Fruit fly (Drosophila melanogaster) S2 (cell line): ENCODE measurements around the gene Pnn.

Experiments used
- CG8478 ChIP-seq: fragments of >200 bp; optimal IDR thresholded peaks from 2 replicates; lab custom pipeline; 2018
- CTCF ChIP-seq, 2 experiments: fragments of >200 bp; optimal IDR thresholded peaks; 2 replicates each; lab custom pipeline; 2018

Gene Pnn

DNA sequence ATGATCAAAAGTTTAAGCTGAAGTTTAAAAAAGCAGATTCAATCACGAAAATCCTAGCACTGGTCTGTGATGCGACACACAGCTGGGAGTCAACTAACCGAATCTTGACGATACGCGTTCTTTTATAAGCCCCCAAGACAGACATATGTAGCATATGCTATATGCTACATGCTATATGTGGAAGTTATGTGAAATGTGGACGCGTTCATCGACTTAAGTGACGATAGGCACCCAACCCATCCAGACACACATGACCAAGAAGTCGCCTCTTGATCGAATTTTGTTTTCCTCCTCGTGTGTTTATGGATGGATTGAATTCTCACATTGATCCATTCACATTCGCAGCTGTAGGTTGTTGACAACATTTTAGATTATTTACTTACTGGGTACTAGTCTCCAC, 7.5 kb upstream of the Pnn start, which contains the start of gene alphaTub85E:
Gene alphaTub85E (minus strand): TSS at position 101 of the 400 bp plus-strand sequence.
- TF ChIP-seq CTCF (optimal IDR thresholded peaks at IDR 0.05; lab: Kevin White, UChicago) (no peak), CG8478 (lab: Kevin White, UChicago) (no peak)

DNA sequence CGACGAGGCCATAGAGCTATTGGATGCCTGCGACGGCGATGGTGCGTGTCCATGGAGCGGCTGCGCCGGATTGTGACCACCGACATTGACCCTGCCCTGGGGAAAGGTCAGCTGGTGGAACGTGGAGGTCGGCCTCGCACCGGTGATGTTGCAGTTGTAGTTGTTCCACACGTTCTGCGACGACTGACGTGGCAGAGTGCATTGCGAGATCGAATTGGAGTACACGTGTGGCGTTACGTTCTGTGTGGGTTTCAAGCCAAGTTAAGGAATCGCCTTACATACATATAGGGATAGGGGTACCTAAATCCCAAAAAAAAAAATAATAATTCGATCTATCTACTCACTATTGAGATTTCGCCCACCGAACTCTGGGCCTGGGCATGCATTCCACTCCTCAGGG, 5.5 kb upstream of the Pnn start:
- TF ChIP-seq CTCF (optimal IDR thresholded peaks at IDR 0.05; lab: Kevin White, UChicago) (no peak), CG8478 (lab: Kevin White, UChicago) (no peak)

DNA sequence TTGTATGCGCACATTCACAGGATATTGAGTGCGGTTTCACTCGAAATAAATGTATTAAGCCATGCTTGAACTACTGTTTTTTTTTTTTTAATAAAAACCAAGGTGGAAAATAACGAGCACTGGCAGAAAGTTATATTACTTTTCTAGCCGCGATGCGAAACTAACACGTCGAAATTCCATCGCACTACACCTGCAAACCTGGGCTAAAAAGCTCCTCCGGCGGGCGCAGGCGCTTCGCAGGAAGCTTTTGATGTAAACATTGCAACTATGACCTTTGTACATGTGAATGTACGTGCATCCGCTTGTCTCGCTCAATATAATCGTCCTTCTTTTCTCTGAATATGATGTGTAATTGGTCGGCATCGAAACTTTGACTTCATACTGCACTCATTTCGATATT, 906 bp upstream of the Pnn start, which contains the start of gene side-VII:
Gene side-VII (minus strand): TSS at position 187 of the 400 bp plus-strand sequence.
- TF ChIP-seq CG8478 (lab: Kevin White, UChicago) (no peak), CTCF (optimal IDR thresholded peaks at IDR 0.05; lab: Kevin White, UChicago) (no peak)

DNA sequence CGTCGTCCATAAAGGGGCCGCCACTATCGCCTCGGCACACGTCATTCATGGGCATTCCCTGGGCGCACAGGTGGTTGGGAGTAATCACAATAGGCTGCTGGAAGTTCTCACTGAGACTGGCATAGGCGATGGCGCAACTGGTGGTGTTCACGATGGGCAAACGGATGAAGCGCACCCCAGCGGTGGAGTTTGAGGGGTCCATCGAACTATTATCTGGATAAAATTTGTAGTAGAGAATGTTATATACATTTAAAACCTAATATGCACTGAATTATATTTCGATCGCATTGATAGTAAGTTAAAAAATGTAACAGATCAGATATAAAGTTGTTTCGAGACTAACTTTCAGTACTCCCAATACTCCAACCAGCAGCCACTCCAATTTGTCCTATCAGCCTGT, 2.5 kb downstream of the Pnn start, which contains the start of gene CG31415:
Gene CG31415 (plus strand): TSS at position 301 of the 400 bp plus-strand sequence.
- TF ChIP-seq CTCF (optimal IDR thresholded peaks at IDR 0.05; lab: Kevin White, UChicago) (no peak), CG8478 (lab: Kevin White, UChicago) (no peak)

DNA sequence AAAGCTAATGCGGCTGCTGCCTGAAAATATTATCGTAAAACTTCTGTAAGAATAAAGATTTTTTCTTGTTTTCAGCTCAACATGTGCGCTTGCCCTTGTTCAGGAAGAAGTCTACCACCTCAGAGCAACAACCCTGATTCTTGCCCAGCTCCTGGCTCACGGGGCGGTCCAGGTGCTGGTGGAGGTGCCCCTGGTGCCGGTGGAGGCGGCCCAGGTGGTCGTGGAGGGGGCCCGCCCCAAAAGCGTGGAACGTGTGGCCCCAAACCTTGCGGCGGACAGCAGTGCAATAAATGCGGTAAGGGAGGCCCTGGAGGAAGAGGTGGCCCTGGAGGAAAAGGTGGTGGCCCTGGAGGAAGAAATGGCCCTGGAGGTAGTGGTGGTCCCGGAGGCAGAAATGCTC, 3.3 kb downstream of the Pnn start:
- no peak for TF ChIP-seq CTCF (optimal IDR thresholded peaks at IDR 0.05; lab: Kevin White, UChicago)
- TF ChIP-seq CG8478 (lab: Kevin White, UChicago) = no peak

DNA sequence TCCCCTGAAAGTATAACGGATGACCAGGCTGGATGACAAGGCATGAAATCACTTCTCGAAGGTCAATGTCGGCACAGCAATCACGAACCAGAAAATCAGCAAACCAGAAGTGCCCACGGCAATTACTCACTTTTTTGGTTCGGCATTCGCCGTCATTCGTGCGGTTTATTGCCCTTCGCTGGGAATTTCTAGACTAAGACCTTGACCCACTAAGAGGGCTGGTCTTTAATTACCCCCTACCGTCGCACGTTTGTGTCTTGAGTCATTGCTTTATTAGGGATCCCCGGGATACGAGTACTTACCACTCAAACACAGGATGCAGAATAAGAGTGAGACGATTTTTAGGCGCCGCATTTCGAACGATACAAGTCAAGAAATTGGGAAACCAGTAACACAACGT, 4.7 kb downstream of the Pnn start:
- no peak for TF ChIP-seq CTCF (optimal IDR thresholded peaks at IDR 0.05; lab: Kevin White, UChicago)

DNA sequence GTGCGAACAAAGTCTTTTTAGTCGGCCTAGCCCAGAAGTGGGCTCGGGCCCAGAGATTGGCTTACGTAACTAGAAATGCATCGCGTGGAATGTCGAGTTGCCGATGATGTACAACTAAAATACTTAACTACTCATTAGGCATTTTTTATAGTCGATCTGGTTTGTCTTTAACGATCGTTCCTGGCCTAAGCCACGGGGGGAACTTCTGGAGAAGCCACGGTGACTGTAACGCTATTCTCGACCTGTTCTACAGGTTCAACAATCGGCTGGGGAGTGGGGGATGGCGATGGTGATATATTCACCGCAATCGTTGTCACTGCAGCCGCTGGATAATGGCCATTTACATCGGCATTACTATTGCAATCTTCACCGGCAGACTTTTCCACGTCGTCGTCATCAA, 5.6 kb downstream of the Pnn start, which contains the start of gene CG34409:
Gene CG34409 (minus strand): TSS at position 101 of the 400 bp plus-strand sequence.
- TF ChIP-seq CG8478 (lab: Kevin White, UChicago) (no peak), CTCF (optimal IDR thresholded peaks at IDR 0.05; lab: Kevin White, UChicago) (no peak)

DNA sequence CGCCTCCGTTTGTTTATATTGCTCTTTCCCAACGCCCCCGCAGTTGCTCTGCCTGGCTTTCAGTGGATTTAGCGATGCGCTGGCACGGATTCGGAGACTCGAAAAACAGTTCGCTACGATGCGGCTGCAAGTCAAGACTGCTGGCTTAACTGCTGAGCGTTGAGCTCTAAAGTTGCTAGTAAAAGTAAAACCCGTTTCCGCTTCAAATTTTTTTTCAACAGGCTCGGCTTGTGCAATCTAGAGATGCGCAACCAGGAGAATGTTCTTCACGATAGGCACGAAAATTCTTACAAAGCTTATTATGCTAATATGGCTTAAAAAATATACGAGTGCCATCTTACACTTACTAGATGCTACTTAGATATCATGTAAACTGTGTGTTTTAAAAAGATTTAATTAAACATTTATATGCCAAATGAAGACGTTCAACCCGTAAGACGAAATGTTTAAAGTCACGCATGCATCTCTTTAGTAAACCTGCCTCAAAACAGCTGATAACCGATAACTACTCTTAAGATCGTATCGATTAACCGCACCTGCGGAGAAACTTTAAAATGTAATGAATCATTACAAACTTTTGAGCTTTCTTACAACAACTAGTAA, 6.7 kb downstream of the Pnn start, which contains the start of gene CG12948:
Gene CG12948 (minus strand): TSS at position 473 of the 603 bp plus-strand sequence.
- TF ChIP-seq CTCF (optimal IDR thresholded peaks at IDR 0.05; lab: Kevin White, UChicago) (no peak), CG8478 (lab: Kevin White, UChicago) (no peak)

DNA sequence ATGACTTTTGCATAAGTTTGCCTTT, 7.0 kb downstream of the Pnn start, which contains the start of gene PpD3:
Gene PpD3 (plus strand): TSS at position 1 of the 25 bp plus-strand sequence.
- TF ChIP-seq CTCF (optimal IDR thresholded peaks at IDR 0.05; lab: Kevin White, UChicago) (no peak), CG8478 (lab: Kevin White, UChicago) (no peak)

DNA sequence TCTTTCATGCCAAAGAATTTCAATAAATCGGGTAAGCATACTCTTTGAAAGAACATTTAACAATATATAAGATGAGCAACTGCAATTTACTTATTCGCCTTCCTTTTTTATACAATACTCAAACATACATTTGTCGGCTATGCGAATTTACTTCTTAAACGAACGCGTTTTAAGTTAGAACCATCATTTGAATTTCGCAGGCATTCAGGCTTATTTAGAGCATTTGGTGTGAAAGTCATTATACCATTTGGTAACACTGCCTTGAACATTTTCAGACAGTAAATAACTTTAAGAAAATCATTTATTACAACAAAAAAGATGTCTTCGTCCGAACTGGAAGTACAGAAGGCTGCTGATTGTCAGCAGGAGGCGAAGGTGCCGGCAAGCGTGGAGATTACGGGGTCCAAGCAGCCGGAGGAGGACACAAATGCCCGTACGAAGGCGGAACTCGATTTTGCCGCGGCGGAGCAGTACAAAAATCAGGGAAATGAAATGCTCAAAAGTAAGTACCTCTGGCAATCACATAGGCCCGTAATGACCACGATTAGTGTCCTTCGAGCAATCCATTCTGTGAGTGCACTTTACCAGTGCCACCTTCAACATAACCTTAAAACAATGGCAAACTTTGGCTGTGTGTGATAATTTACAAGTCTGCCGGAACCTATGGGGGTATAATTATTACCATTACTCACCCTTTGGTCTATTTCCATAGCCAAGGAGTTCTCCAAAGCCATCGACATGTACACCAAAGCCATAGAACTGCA, 7.4 kb downstream of the Pnn start:
- no peak for TF ChIP-seq CTCF (optimal IDR thresholded peaks at IDR 0.05; lab: Kevin White, UChicago)
- no peak for TF ChIP-seq CG8478 (lab: Kevin White, UChicago)

DNA sequence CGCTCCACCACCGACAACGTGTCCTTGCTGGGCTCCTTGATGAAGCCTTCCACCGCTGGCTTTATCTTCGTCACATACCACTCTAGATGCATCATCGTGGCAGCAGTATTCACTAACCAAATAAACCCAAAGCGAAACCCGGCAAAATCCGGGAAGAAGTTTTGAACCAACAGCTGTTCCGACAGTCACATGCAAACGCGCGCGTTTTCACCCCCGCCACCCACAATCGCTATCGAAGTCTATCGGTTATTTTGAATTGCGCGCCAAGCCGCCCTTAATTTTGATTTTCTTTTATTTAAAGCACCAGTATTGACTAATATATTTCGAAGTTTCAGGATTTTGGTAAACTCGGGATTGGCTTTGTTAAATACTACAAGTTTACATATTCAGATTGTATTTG, 13.8 kb downstream of the Pnn start, which contains the start of gene Tti1:
Gene Tti1 (minus strand): TSS at position 200 of the 400 bp plus-strand sequence.
- TF ChIP-seq CG8478 (lab: Kevin White, UChicago) = no peak
- TF ChIP-seq CTCF (optimal IDR thresholded peaks at IDR 0.05; lab: Kevin White, UChicago) = no peak

DNA sequence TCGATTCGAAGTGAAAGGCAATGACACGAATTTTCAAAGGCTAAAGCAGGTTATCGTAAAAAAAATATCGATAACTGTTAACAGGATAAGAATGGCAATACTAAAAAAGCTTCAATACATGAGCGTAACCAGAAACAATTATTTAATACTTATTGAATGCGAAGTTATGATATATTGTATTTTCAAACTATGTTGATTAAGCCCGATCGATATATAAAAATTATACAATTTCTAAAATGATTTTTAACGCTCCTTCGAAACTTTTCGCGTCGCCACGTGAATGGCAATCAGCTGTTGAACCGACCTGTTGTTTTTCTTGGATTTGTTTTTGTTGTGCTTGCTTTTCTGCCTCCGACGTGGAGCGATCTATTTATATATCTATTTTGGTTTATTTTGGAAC, 15.5 kb downstream of the Pnn start, which contains the start of the genes Alg12 and Rpt3R:
Gene Alg12 (plus strand): TSS at position 305 of the 400 bp plus-strand sequence.
Gene Rpt3R (minus strand): TSS at position 324 of the 400 bp plus-strand sequence.
- no peak for TF ChIP-seq CG8478 (lab: Kevin White, UChicago)
- no peak for TF ChIP-seq CTCF (optimal IDR thresholded peaks at IDR 0.05; lab: Kevin White, UChicago)

DNA sequence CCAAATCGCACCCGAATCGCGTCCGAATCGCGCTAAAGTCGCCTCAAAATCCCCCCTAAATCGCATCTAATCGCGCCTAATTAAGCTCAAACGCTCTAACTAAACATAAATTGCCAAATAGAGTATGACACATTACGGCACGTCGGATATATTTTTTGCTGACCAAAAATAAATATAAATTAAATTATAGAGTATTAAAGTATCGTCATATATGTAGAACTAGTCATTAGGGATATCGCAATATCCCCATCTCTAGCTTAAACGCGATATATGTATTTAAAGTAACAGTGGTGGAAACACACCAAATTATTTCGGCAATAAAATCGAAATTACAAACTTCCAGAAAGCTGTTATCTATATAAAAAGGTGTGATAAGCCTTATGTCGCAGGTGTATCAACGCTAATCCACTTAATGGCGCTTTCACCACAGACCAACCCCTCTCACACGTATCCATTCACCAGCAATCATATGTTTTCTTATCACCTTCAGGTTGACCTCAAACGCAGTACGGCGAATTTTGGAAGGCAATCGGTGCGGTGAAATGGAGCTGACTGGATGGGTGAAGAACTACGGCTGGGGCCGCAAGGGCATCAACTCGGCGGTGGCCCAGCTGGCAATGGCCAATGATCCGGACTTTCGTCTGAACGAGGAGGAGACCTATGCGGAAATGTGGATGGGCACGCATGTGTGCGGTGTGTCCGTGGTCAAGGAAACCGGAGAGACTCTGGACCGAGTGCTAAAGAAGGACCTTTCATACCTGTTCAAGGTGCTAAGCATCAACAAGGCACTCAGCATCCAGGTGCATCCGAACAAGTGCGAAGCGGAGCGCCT, 18.9 kb downstream of the Pnn start, which contains the start of gene Mpi:
Gene Mpi (plus strand): TSS at position 263 of the 832 bp plus-strand sequence.
- no peak for TF ChIP-seq CTCF (optimal IDR thresholded peaks at IDR 0.05; lab: Kevin White, UChicago)

DNA sequence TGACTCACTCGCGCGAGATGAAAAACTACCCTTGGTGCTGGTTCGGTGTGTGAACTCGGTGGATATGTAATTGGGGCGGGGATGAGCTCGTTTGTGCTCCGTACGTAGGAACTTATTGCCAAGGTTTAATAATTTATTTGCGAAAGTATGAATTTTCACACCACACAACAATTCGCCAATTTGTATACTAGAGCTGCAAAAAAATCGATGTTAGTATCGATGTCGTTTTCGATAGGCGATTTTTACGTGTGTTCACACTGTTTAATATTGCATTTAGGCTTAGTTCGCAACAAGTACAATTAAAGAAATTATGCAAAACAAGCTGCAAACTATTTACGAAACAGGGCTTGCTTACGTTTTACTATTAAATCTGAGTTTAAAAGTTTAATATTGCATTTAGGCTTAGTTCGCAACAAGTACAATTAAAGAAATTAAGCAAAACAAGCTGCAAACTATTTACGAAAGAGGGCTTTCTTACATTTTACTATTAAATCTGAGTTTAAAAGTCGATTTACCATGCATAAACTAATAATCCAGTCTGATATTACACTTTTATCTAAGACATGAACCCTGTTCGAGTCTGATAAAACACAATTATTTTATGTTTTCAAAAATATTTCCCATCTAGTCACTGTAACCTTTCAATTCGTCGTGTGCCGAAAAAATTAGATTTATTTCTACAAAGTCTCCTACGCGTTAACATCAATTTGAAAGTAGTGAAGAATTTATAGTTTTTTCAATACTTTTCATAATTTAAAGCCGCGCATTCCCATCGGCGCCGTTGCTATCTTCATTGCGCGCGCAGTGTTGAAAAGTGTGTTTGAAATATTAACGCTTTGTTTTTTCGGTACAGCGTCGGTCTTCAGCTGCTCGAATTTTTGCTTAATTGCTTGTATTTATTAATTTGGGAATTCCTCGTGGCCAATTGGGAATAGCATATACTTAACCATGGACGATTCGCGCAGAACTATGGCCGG, 22.5 kb downstream of the Pnn start, which contains the start of the genes Snap24 and CG8478:
Gene Snap24 (minus strand): TSS at position 196 of the 977 bp plus-strand sequence.
Gene CG8478 (plus strand): TSS at position 696 of the 977 bp plus-strand sequence.
- TF ChIP-seq CG8478 (lab: Kevin White, UChicago) (no peak), CTCF (optimal IDR thresholded peaks at IDR 0.05; lab: Kevin White, UChicago) (no peak)
